Worm (Caenorhabditis elegans) whole organism, early embryonic: ENCODE results near the gene fbxa-50.

Source experiments
- ama-1 ChIP-seq: fragments of 150-350 bp; optimal IDR thresholded peaks from 2 replicates; lab custom pipeline; 2014
- tra-4 ChIP-seq: sonication (generic microtip); optimal IDR thresholded peaks from 2 replicates; lab custom pipeline; 2017; ENCODE audit warnings: missing genetic modification characterization, missing compliant biosample characterization

ce11 chrIII:1314283-1314682 is 26.0 kb upstream of the fbxa-50 start:
- TF ChIP-seq tra-4 (tag; lab: Kevin White, UChicago) (no peak), ama-1 (lab: Kevin White, UChicago) (no peak)
